Fruit fly (Drosophila melanogaster): ENCODE data around the gene CG7573.

The CG7573 gene

dm6 chr3L:11349908-11350405 is 38.4 kb downstream of the CG7573 start (continued):
- TF ChIP-seq pzg (GFP tag; optimal IDR thresholded peaks at IDR 0.05) = peak; percentile 1
- peak; percentile 45 for TF ChIP-seq crc (GFP tag; optimal IDR thresholded peaks at IDR 0.05)
- TF ChIP-seq sr (GFP tag; IDR thresholded peaks at IDR 0.05) = no peak
- TF ChIP-seq CG6175 (GFP tag; IDR thresholded peaks at IDR 0.05) = 0 out of 3 replicates have a peak, but pooled peaks have one; percentile 9
- TF ChIP-seq CG11456 (GFP tag; IDR thresholded peaks at IDR 0.05) = peak; percentile 86
- TF ChIP-seq CG14441 (GFP tag; IDR thresholded peaks at IDR 0.05) = peak; percentile 93
- TF ChIP-seq CG13894 (tag; optimal IDR thresholded peaks at IDR 0.05) = no peak
- TF ChIP-seq ttk (GFP tag; IDR thresholded peaks at IDR 0.05) = peak; percentile 83
- peak; percentile 63; the same call in 1 of the 2 replicates for TF ChIP-seq Rx (GFP tag; IDR thresholded peaks at IDR 0.05)
- TF ChIP-seq slp2 (GFP tag; optimal IDR thresholded peaks at IDR 0.05) = peak; percentile 53
- TF ChIP-seq Taf1 (GFP tag; IDR thresholded peaks at IDR 0.05) = peak; percentile 91
- no peak for TF ChIP-seq Dp (GFP tag; optimal IDR thresholded peaks at IDR 0.05)
- peak; percentile 46 for TF ChIP-seq CG31365 (tag; optimal IDR thresholded peaks at IDR 0.05)
- TF ChIP-seq Meics (GFP tag; optimal IDR thresholded peaks at IDR 0.05) = peak; percentile 88
- peak; percentile 60 for TF ChIP-seq Jarid2 (GFP tag; optimal IDR thresholded peaks at IDR 0.05)
- TF ChIP-seq Ptx1 (GFP tag; IDR thresholded peaks at IDR 0.05) = peak; percentile 95
- TF ChIP-seq pros (GFP tag; optimal IDR thresholded peaks at IDR 0.05) = no peak
- peak; percentile 37 for TF ChIP-seq CG9876 (GFP tag; optimal IDR thresholded peaks at IDR 0.05)
- no peak for TF ChIP-seq ftz-f1 (GFP tag; optimal IDR thresholded peaks at IDR 0.05)
- TF ChIP-seq CG18011 (GFP tag; optimal IDR thresholded peaks at IDR 0.05) = peak; percentile 48
- peak; percentile 87 for TF ChIP-seq tap (tag; optimal IDR thresholded peaks at IDR 0.05)
- peak; percentile 85 for TF ChIP-seq CG10462 (GFP tag; optimal IDR thresholded peaks at IDR 0.05)
- TF ChIP-seq Tbp (GFP tag; optimal IDR thresholded peaks at IDR 0.05) = no peak
- TF ChIP-seq vfl (GFP tag; optimal IDR thresholded peaks at IDR 0.05) = peak; percentile 6
- no peak for TF ChIP-seq lov (optimal IDR thresholded peaks at IDR 0.05)
- TF ChIP-seq lov (GFP tag; IDR thresholded peaks at IDR 0.05) = peak; percentile 34; the same call in 1 of the 3 replicates
- peak; percentile 85 for TF ChIP-seq Hmr (GFP tag; optimal IDR thresholded peaks at IDR 0.05)
- TF ChIP-seq Dip3 (GFP tag; optimal IDR thresholded peaks at IDR 0.05) = peak; percentile 75
- peak; percentile 94 for TF ChIP-seq Asciz (GFP tag; optimal IDR thresholded peaks at IDR 0.05)
- TF ChIP-seq gfzf (GFP tag; optimal IDR thresholded peaks at IDR 0.05) = no peak
- TF ChIP-seq CG18476 (GFP tag; optimal IDR thresholded peaks at IDR 0.05) = peak; percentile 58
- TF ChIP-seq prd (optimal IDR thresholded peaks at IDR 0.05) = no peak
- TF ChIP-seq prd (GFP tag; IDR thresholded peaks at IDR 0.05) = peak; percentile 95
- TF ChIP-seq CG7963 (GFP tag; IDR thresholded peaks at IDR 0.05; ENCODE audit: partially characterized antibody) = no peak
- TF ChIP-seq sd (tag; optimal IDR thresholded peaks at IDR 0.05) = peak; percentile 64
- no peak for TF ChIP-seq abd-A (tag; optimal IDR thresholded peaks at IDR 0.05)
- TF ChIP-seq CG3281 (GFP tag; optimal IDR thresholded peaks at IDR 0.05) = peak; percentile 89
- TF ChIP-seq Ada2b (GFP tag; IDR thresholded peaks at IDR 0.05) = peak; percentile 90
- peak; percentile 91 for TF ChIP-seq seq (GFP tag; IDR thresholded peaks at IDR 0.05)
- TF ChIP-seq CG1832 (GFP tag; optimal IDR thresholded peaks at IDR 0.05) = no peak
- TF ChIP-seq ems (GFP tag; optimal IDR thresholded peaks at IDR 0.05) = peak; percentile 68
- peak; percentile 94 for TF ChIP-seq Ssrp (tag; optimal IDR thresholded peaks at IDR 0.05)
- peak; percentile 94 for TF ChIP-seq CG11504 (tag; optimal IDR thresholded peaks at IDR 0.05)
- peak; percentile 69; the same call in 2 of the 3 replicates for TF ChIP-seq ci (GFP tag; IDR thresholded peaks at IDR 0.05)
- TF ChIP-seq zen (tag; optimal IDR thresholded peaks at IDR 0.05) = peak; percentile 82
- peak; percentile 98 for TF ChIP-seq CG2678 (tag; optimal IDR thresholded peaks at IDR 0.05)
- TF ChIP-seq B-H1 (GFP tag; IDR thresholded peaks at IDR 0.05) = peak; percentile 87
- TF ChIP-seq Six4 (GFP tag; optimal IDR thresholded peaks at IDR 0.05) = peak; percentile 85
- peak; percentile 79 for TF ChIP-seq CG9609 (GFP tag; optimal IDR thresholded peaks at IDR 0.05)
- no peak for TF ChIP-seq Doc3 (GFP tag; IDR thresholded peaks at IDR 0.05; ENCODE audit: partially characterized antibody)
- peak; percentile 52 for TF ChIP-seq gt (GFP tag; IDR thresholded peaks at IDR 0.05)

All from whole organism, embryonic.